Fruit fly (Drosophila melanogaster) whole organism, embryonic: ENCODE results near the gene RpS17.

ENCODE experiments used
- Antp ChIP-seq: fragments of 200-800 bp; sonication (Bioruptor generic); optimal IDR thresholded peaks from 3 replicates; lab custom pipeline; 2016; ENCODE audit warnings: missing biosample characterization, missing genetic modification characterization
- Awh ChIP-seq: fragments of 200-800 bp; sonication (Bioruptor generic); IDR thresholded peaks from 2 replicates; pipeline ENCODE4, ENCODE4 v1.3.6; 2022; ENCODE audit warnings: missing biosample characterization, missing genetic modification characterization
- CG11456 ChIP-seq: fragments of 200-800 bp; sonication (Bioruptor generic); IDR thresholded peaks from 3 replicates; pipeline ENCODE4 v1.3.6; 2022; ENCODE audit warnings: missing biosample characterization, missing genetic modification characterization
- CG11560 ChIP-seq: fragments of 200-800 bp; sonication (Bioruptor generic); IDR thresholded peaks from 3 replicates; pipeline ENCODE4 v1.3.6; 2022; ENCODE audit warnings: missing biosample characterization, missing genetic modification characterization
- CG14014 ChIP-seq: fragments of 200-800 bp; sonication (Bioruptor generic); IDR thresholded peaks from 2 replicates; pipeline ENCODE4 v1.3.6; 2022; ENCODE audit warnings: missing biosample characterization, missing genetic modification characterization
- CG15073 ChIP-seq: fragments of 200-800 bp; sonication (Bioruptor generic); optimal IDR thresholded peaks from 2 replicates; lab custom pipeline; 2016; ENCODE audit warnings: missing biosample characterization, missing genetic modification characterization
- CG17612 ChIP-seq: fragments of 200-800 bp; sonication (Bioruptor generic); IDR thresholded peaks from 2 replicates; pipeline ENCODE4 v1.3.6; 2022; ENCODE audit warnings: missing biosample characterization, missing genetic modification characterization
- CG3065 ChIP-seq: fragments of 200-800 bp; sonication (Bioruptor generic); optimal IDR thresholded peaks from 2 replicates; lab custom pipeline; 2016; ENCODE audit warnings: missing biosample characterization, missing genetic modification characterization
- CG3281 ChIP-seq: fragments of 200-800 bp; sonication (Bioruptor generic); optimal IDR thresholded peaks from 3 replicates; lab custom pipeline; 2017; ENCODE audit warnings: missing biosample characterization, mild to moderate bottlenecking, missing genetic modification characterization
- CG42726 ChIP-seq: fragments of 200-800 bp; sonication (Bioruptor generic); IDR thresholded peaks from 2 replicates; pipeline ENCODE4 v1.3.6; 2022; ENCODE audit warnings: missing biosample characterization, missing genetic modification characterization; ENCODE audit not compliant: partially characterized antibody
- CG43689 ChIP-seq: fragments of 200-800 bp; sonication (Bioruptor generic); IDR thresholded peaks from 2 replicates; pipeline ENCODE4 v1.3.6; 2022; ENCODE audit warnings: missing biosample characterization, missing genetic modification characterization
- CG4424 ChIP-seq: fragments of 200-800 bp; sonication (Bioruptor generic); optimal IDR thresholded peaks from 3 replicates; lab custom pipeline; 2016; ENCODE audit warnings: missing biosample characterization, missing genetic modification characterization
- CG5180 ChIP-seq: fragments of 200-800 bp; sonication (Bioruptor generic); optimal IDR thresholded peaks from 3 replicates; lab custom pipeline; 2017; ENCODE audit warnings: missing biosample characterization, missing genetic modification characterization, mild to moderate bottlenecking, moderate library complexity, missing genetic modification reagents
- CG6689 ChIP-seq: fragments of 200-800 bp; sonication (Bioruptor generic); IDR thresholded peaks from 2 replicates; pipeline ENCODE4 v1.3.6; 2022; ENCODE audit warnings: missing biosample characterization, missing genetic modification characterization
- CG7786 ChIP-seq: fragments of 200-800 bp; sonication (Bioruptor generic); optimal IDR thresholded peaks from 2 replicates; lab custom pipeline; 2016; ENCODE audit warnings: missing biosample characterization, missing genetic modification characterization
- D19A ChIP-seq: fragments of 200-800 bp; optimal IDR thresholded peaks from 3 replicates; lab custom pipeline; 2019; ENCODE audit warnings: missing biosample characterization, mild to moderate bottlenecking, missing genetic modification characterization, moderate library complexity
- Dad ChIP-seq: fragments of 200-800 bp; sonication (Bioruptor generic); optimal IDR thresholded peaks from 3 replicates; lab custom pipeline; 2016; ENCODE audit warnings: missing biosample characterization, missing genetic modification characterization
- Dip3 ChIP-seq: fragments of 200-800 bp; sonication (Bioruptor generic); optimal IDR thresholded peaks from 3 replicates; lab custom pipeline; 2016; ENCODE audit warnings: missing biosample characterization, missing genetic modification characterization
- Doc3 ChIP-seq: fragments of 200-800 bp; sonication (Bioruptor generic); IDR thresholded peaks from 3 replicates; pipeline ENCODE4 v1.3.6; 2022; ENCODE audit warnings: missing biosample characterization, missing genetic modification characterization; ENCODE audit not compliant: partially characterized antibody
- Dp ChIP-seq: fragments of 200-800 bp; sonication (Bioruptor generic); optimal IDR thresholded peaks from 2 replicates; lab custom pipeline; 2018; ENCODE audit warnings: missing biosample characterization, mild to moderate bottlenecking, missing genetic modification characterization, moderate library complexity
- H2.0 ChIP-seq: fragments of 200-800 bp; sonication (Bioruptor generic); IDR thresholded peaks from 2 replicates; pipeline ENCODE4 v1.3.6; 2022; ENCODE audit warnings: missing biosample characterization, missing genetic modification characterization
- HmgD ChIP-seq: fragments of 200-800 bp; sonication (Bioruptor generic); optimal IDR thresholded peaks from 3 replicates; lab custom pipeline; 2016; ENCODE audit warnings: missing biosample characterization, missing genetic modification characterization
- Hmr ChIP-seq: fragments of 200-800 bp; sonication (Bioruptor generic); optimal IDR thresholded peaks from 3 replicates; lab custom pipeline; 2017; ENCODE audit warnings: mild to moderate bottlenecking, missing biosample characterization, missing genetic modification reagents, missing genetic modification characterization
- Lhr ChIP-seq: fragments of 200-800 bp; sonication (Bioruptor generic); optimal IDR thresholded peaks from 3 replicates; lab custom pipeline; 2017; ENCODE audit warnings: mild to moderate bottlenecking, missing biosample characterization, missing genetic modification reagents, missing genetic modification characterization
- Meics ChIP-seq: fragments of 200-800 bp; sonication (Bioruptor generic); optimal IDR thresholded peaks from 2 replicates; lab custom pipeline; 2017; ENCODE audit warnings: missing biosample characterization, mild to moderate bottlenecking, missing genetic modification characterization
- NC2α ChIP-seq: fragments of 200-800 bp; sonication (Bioruptor generic); optimal IDR thresholded peaks from 2 replicates; lab custom pipeline; 2016; ENCODE audit warnings: missing biosample characterization, missing genetic modification characterization
- NFAT ChIP-seq: fragments of 200-800 bp; sonication (Bioruptor generic); IDR thresholded peaks from 2 replicates; pipeline ENCODE4 v1.3.6; 2022; ENCODE audit warnings: missing biosample characterization, missing genetic modification characterization
- Side ChIP-seq: fragments of 200-800 bp; sonication (Bioruptor generic); optimal IDR thresholded peaks from 2 replicates; lab custom pipeline; 2016; ENCODE audit warnings: missing biosample characterization, missing genetic modification characterization
- Sin3A ChIP-seq: fragments of >200 bp; optimal IDR thresholded peaks from 2 replicates; lab custom pipeline; 2018
- Sry-δ ChIP-seq: fragments of 200-800 bp; sonication (Bioruptor generic); optimal IDR thresholded peaks from 2 replicates; lab custom pipeline; 2016; ENCODE audit warnings: missing biosample characterization, missing genetic modification characterization
- al ChIP-seq: fragments of 200-800 bp; sonication (Bioruptor generic); IDR thresholded peaks from 2 replicates; pipeline ENCODE4 v1.3.6; 2022; ENCODE audit warnings: missing biosample characterization, missing genetic modification characterization
- ase ChIP-seq: fragments of 200-800 bp; sonication (Bioruptor generic); IDR thresholded peaks from 3 replicates; pipeline ENCODE4 v1.3.6; 2022; ENCODE audit warnings: missing biosample characterization, missing genetic modification characterization
- chm ChIP-seq: fragments of 200-800 bp; sonication (Bioruptor generic); IDR thresholded peaks from 2 replicates; pipeline ENCODE4 v1.3.6; 2022; ENCODE audit warnings: missing biosample characterization, missing genetic modification characterization
- dan ChIP-seq: fragments of 200-800 bp; sonication (Bioruptor generic); IDR thresholded peaks from 2 replicates; pipeline ENCODE4 v1.3.6; 2022; ENCODE audit warnings: missing biosample characterization, missing genetic modification characterization
- disco-r ChIP-seq: fragments of 200-800 bp; sonication (Bioruptor generic); optimal IDR thresholded peaks from 2 replicates; lab custom pipeline; 2016; ENCODE audit warnings: missing biosample characterization, missing genetic modification characterization
- fd3F ChIP-seq: fragments of 200-800 bp; sonication (Bioruptor generic); optimal IDR thresholded peaks from 2 replicates; lab custom pipeline; 2018; ENCODE audit warnings: missing biosample characterization, mild to moderate bottlenecking, missing genetic modification characterization, moderate library complexity
- fru ChIP-seq: fragments of >200 bp; optimal IDR thresholded peaks from 2 replicates; lab custom pipeline; 2017
- fu2 ChIP-seq: fragments of 200-800 bp; sonication (Bioruptor generic); optimal IDR thresholded peaks from 2 replicates; lab custom pipeline; 2016; ENCODE audit warnings: missing biosample characterization, missing genetic modification characterization
- gcm ChIP-seq: fragments of 200-800 bp; sonication (Bioruptor generic); optimal IDR thresholded peaks from 2 replicates; lab custom pipeline; 2019; ENCODE audit warnings: missing biosample characterization, mild to moderate bottlenecking, missing genetic modification characterization, moderate library complexity
- grn ChIP-seq: fragments of 200-800 bp; sonication (Bioruptor generic); optimal IDR thresholded peaks from 3 replicates; lab custom pipeline; 2017; ENCODE audit warnings: missing biosample characterization, missing genetic modification characterization
- gro ChIP-seq: fragments of 200-800 bp; sonication (Bioruptor generic); optimal IDR thresholded peaks from 2 replicates; lab custom pipeline; 2016; ENCODE audit warnings: missing biosample characterization, missing genetic modification characterization
- ind ChIP-seq: fragments of 200-800 bp; sonication (Bioruptor generic); optimal IDR thresholded peaks from 3 replicates; lab custom pipeline; 2016; ENCODE audit warnings: missing biosample characterization, missing genetic modification characterization
- nom ChIP-seq: fragments of 200-800 bp; sonication (Bioruptor generic); optimal IDR thresholded peaks from 2 replicates; lab custom pipeline; 2017; ENCODE audit warnings: missing biosample characterization, missing genetic modification characterization, mild to moderate bottlenecking, moderate library complexity, missing genetic modification reagents
- pum ChIP-seq: fragments of 200-800 bp; sonication (Bioruptor generic); optimal IDR thresholded peaks from 2 replicates; lab custom pipeline; 2016; ENCODE audit warnings: missing biosample characterization, missing genetic modification characterization
- pzg ChIP-seq: fragments of 200-800 bp; sonication (Bioruptor generic); optimal IDR thresholded peaks from 3 replicates; lab custom pipeline; 2018; ENCODE audit warnings: missing biosample characterization, mild to moderate bottlenecking, missing genetic modification characterization, moderate library complexity
- sc ChIP-seq, 3 experiments: fragments of >200 bp in 2 of 3; fragments of 200-800 bp in 1 of 3; sonication (Bioruptor generic) in 1 of 3; optimal IDR thresholded peaks; 2 replicates in 2 of 3; 3 replicates in 1 of 3; lab custom pipeline; 2017; ENCODE audit warnings: mild to moderate bottlenecking in 1 of 3, missing biosample characterization in 1 of 3, missing genetic modification characterization in 1 of 3, missing genetic modification reagents in 1 of 3
- schlank ChIP-seq: fragments of 200-800 bp; sonication (Bioruptor generic); optimal IDR thresholded peaks from 2 replicates; lab custom pipeline; 2018; ENCODE audit warnings: missing biosample characterization, mild to moderate bottlenecking, missing genetic modification characterization
- sqz ChIP-seq: fragments of 200-800 bp; sonication (Bioruptor generic); optimal IDR thresholded peaks from 3 replicates; lab custom pipeline; 2018; ENCODE audit warnings: missing biosample characterization, mild to moderate bottlenecking, missing genetic modification characterization
- vnd ChIP-seq: fragments of 200-800 bp; sonication (Bioruptor generic); IDR thresholded peaks from 3 replicates; pipeline ENCODE4 v1.3.6; 2022; ENCODE audit warnings: missing biosample characterization, missing genetic modification characterization; ENCODE audit not compliant: partially characterized antibody

RpS17 gene

dm6 chr3L:9426656-9427294, 2.8 kb downstream of the RpS17 start, which contains the start of the genes Atat and Shc (continued):
- peak; percentile 100 for TF ChIP-seq Sry-δ (GFP tag; lab: Kevin White, UChicago)
- peak; percentile 99 for TF ChIP-seq CG4424 (GFP tag; lab: Kevin White, UChicago)
- TF ChIP-seq Side (GFP tag; lab: Kevin White, UChicago) = peak; percentile 99
- TF ChIP-seq CG5180 (GFP tag; lab: Kevin White, UChicago) = peak; percentile 83
- TF ChIP-seq gro (GFP tag; lab: Kevin White, UChicago) = peak; percentile 99
- peak; percentile 99 for TF ChIP-seq Dad (GFP tag; lab: Kevin White, UChicago)
- TF ChIP-seq ase (GFP tag; lab: Robert Waterston, UW) = peak; percentile 99
- peak; percentile 96 for TF ChIP-seq CG11560 (tag; lab: Robert Waterston, UW)
- TF ChIP-seq Sin3A (lab: Kevin White, UChicago) = peak; percentile 100
- TF ChIP-seq nom = peak; percentile 78
- TF ChIP-seq CG43689 = peak; percentile 98
- TF ChIP-seq Meics (GFP tag; lab: Kevin White, UChicago) = peak; percentile 99
- peak; percentile 99 for TF ChIP-seq CG17612 (GFP tag; lab: Robert Waterston, UW)
- peak; percentile 99 for TF ChIP-seq CG14014 (GFP tag; lab: Robert Waterston, UW)
- TF ChIP-seq CG6689 = peak; percentile 99
- peak; percentile 92 for TF ChIP-seq gcm (GFP tag; lab: Kevin White, UChicago)
- peak; percentile 98 for TF ChIP-seq Lhr (GFP tag; lab: Kevin White, UChicago)
- peak; percentile 100 for TF ChIP-seq fu2
- TF ChIP-seq Antp (GFP tag; lab: Kevin White, UChicago) = peak; percentile 100
- TF ChIP-seq Dp = peak; percentile 53
- peak; percentile 87 for TF ChIP-seq grn
- peak; percentile 92 for TF ChIP-seq CG15073 (GFP tag; lab: Kevin White, UChicago)
- TF ChIP-seq ind (GFP tag; lab: Kevin White, UChicago) = peak; percentile 100
- TF ChIP-seq CG11456 (GFP tag; lab: Robert Waterston, UW) = peak; percentile 100
- TF ChIP-seq H2.0 (GFP tag; lab: Robert Waterston, UW) = peak; percentile 99
- TF ChIP-seq CG3281 (GFP tag; lab: Kevin White, UChicago) = peak; percentile 97
- peak; percentile 100 for TF ChIP-seq al (GFP tag; lab: Robert Waterston, UW)
- peak; percentile 93 for TF ChIP-seq vnd (GFP tag; lab: Robert Waterston, UW)
- TF ChIP-seq fd3F (GFP tag; lab: Kevin White, UChicago) = peak; percentile 99
- 0 out of 2 replicates have a peak, but pooled peaks have one; percentile 65 for TF ChIP-seq CG42726
- peak; percentile 99 for TF ChIP-seq chm
- TF ChIP-seq Awh (GFP tag; lab: Robert Waterston, UW) = peak; percentile 98
- TF ChIP-seq sqz = peak; percentile 74
- peak; percentile 99 for TF ChIP-seq disco-r (GFP tag; lab: Kevin White, UChicago)
- peak; percentile 100 for TF ChIP-seq NFAT (GFP tag; lab: Robert Waterston, UW)
- TF ChIP-seq NC2α (GFP tag; lab: Kevin White, UChicago) = peak; percentile 98
- peak; percentile 97 for TF ChIP-seq pzg (GFP tag; lab: Kevin White, UChicago)
- TF ChIP-seq pum (GFP tag; lab: Kevin White, UChicago) = peak; percentile 100
- no peak for TF ChIP-seq sc (optimal IDR thresholded peaks at IDR 0.05; lab: Kevin White, UChicago)
- TF ChIP-seq sc (GFP tag; optimal IDR thresholded peaks at IDR 0.05; lab: Kevin White, UChicago) = peak; percentile 96
- TF ChIP-seq Doc3 (GFP tag; lab: Robert Waterston, UW) = peak; percentile 90
- peak; percentile 99 for TF ChIP-seq dan (GFP tag; lab: Robert Waterston, UW)
- peak; percentile 99 for TF ChIP-seq Hmr (GFP tag; lab: Kevin White, UChicago)
- peak; percentile 100 for TF ChIP-seq Dip3 (GFP tag; lab: Kevin White, UChicago)
- peak; percentile 100 for TF ChIP-seq HmgD (GFP tag; lab: Kevin White, UChicago)
- TF ChIP-seq CG7786 (GFP tag; lab: Kevin White, UChicago) = peak; percentile 100
- peak; percentile 98 for TF ChIP-seq schlank
- peak; percentile 98 for TF ChIP-seq CG3065 (GFP tag; lab: Kevin White, UChicago)
- peak; percentile 89 for TF ChIP-seq D19A
- TF ChIP-seq fru (lab: Kevin White, UChicago) = no peak
